Worm (Caenorhabditis elegans) whole organism, L2 larva: Measurements from ENCODE around the gene pcs-1.

Source experiments
- ceh-16 ChIP-seq: fragments of 150-350 bp; optimal IDR thresholded peaks from 2 replicates; lab custom pipeline; 2014; ENCODE audit warnings: missing biosample characterization, missing genetic modification characterization
- ceh-82 ChIP-seq: fragments of 150-350 bp; optimal IDR thresholded peaks from 2 replicates; lab custom pipeline; 2014; ENCODE audit warnings: missing biosample characterization, missing genetic modification characterization
- elt-1 ChIP-seq: fragments of 150-350 bp; optimal IDR thresholded peaks from 2 replicates; lab custom pipeline; 2014; ENCODE audit warnings: missing biosample characterization, missing genetic modification characterization
- fos-1 ChIP-seq: fragments of 150-350 bp; optimal IDR thresholded peaks from 2 replicates; lab custom pipeline; 2014; ENCODE audit warnings: missing biosample characterization, missing genetic modification characterization
- lin-39 ChIP-seq: fragments of 150-350 bp; optimal IDR thresholded peaks from 2 replicates; lab custom pipeline; 2014; ENCODE audit warnings: missing biosample characterization, missing genetic modification reagents, missing genetic modification characterization
- nhr-10 ChIP-seq: sonication (generic microtip); optimal IDR thresholded peaks from 2 replicates; lab custom pipeline; 2017; ENCODE audit warnings: missing biosample characterization, missing genetic modification characterization
- nhr-11 ChIP-seq: fragments of 150-350 bp; optimal IDR thresholded peaks from 2 replicates; lab custom pipeline; 2014; ENCODE audit warnings: missing biosample characterization, missing genetic modification characterization
- skn-1 ChIP-seq: sonication (generic microtip); optimal IDR thresholded peaks from 2 replicates; lab custom pipeline; 2017; ENCODE audit warnings: missing biosample characterization, missing genetic modification characterization

ce11 chrII:11535429-11535828 lies 42.1 kb downstream of the pcs-1 start:
- TF ChIP-seq ceh-82 (tag; lab: Kevin White, UChicago) = no peak
- TF ChIP-seq fos-1 (tag; lab: Kevin White, UChicago) = no peak
- TF ChIP-seq nhr-10 (tag; lab: Kevin White, UChicago) = no peak
- no peak for TF ChIP-seq nhr-11 (tag; lab: Kevin White, UChicago)
- no peak for TF ChIP-seq elt-1 (tag; lab: Kevin White, UChicago)
- TF ChIP-seq ceh-16 = no peak
- TF ChIP-seq skn-1 = no peak
- TF ChIP-seq lin-39 (tag; lab: Kevin White, UChicago) = no peak
